Worm (Caenorhabditis elegans) whole organism, L1 larva: ENCODE results near the gene C01G10.6.

Experiments used
- C04F5.9 ChIP-seq: sonication (generic microtip); optimal IDR thresholded peaks from 2 replicates; lab custom pipeline; 2016; ENCODE audit warnings: missing genetic modification characterization, missing compliant biosample characterization
- C34B4.2 ChIP-seq: sonication (generic microtip); optimal IDR thresholded peaks from 2 replicates; lab custom pipeline; 2017; ENCODE audit warnings: mild to moderate bottlenecking, missing genetic modification characterization, missing compliant biosample characterization
- F16B12.6 ChIP-seq: fragments of 150-350 bp; optimal IDR thresholded peaks from 2 replicates; lab custom pipeline; 2014; ENCODE audit warnings: missing biosample characterization, missing genetic modification characterization
- Y116A8C.19 ChIP-seq: sonication (generic microtip); optimal IDR thresholded peaks from 2 replicates; lab custom pipeline; 2016; ENCODE audit warnings: missing compliant biosample characterization, missing genetic modification characterization, borderline replicate concordance
- aly-2 ChIP-seq: fragments of 150-350 bp; optimal IDR thresholded peaks from 2 replicates; lab custom pipeline; 2014; ENCODE audit warnings: missing biosample characterization, missing genetic modification characterization
- ama-1 ChIP-seq: fragments of 150-350 bp; optimal IDR thresholded peaks from 2 replicates; lab custom pipeline; 2014
- dpl-1 ChIP-seq, 3 experiments: fragments of 150-350 bp in 2 of 3; sonication (generic microtip) in 1 of 3; optimal IDR thresholded peaks; 2 replicates each; lab custom pipeline; 2014 to 2017; ENCODE audit warnings: missing biosample characterization in 3 of 3, missing genetic modification characterization in 3 of 3, missing genetic modification reagents in 3 of 3
- dsc-1 ChIP-seq: sonication (generic microtip); optimal IDR thresholded peaks from 2 replicates; lab custom pipeline; 2016; ENCODE audit warnings: mild to moderate bottlenecking, missing genetic modification characterization, missing compliant biosample characterization
- efl-1 ChIP-seq, 4 experiments: fragments of 150-350 bp; optimal IDR thresholded peaks in 3 of 4; peaks in 1 of 4; 1 replicate in 1 of 4; 2 replicates in 3 of 4; lab custom pipeline; 2014; ENCODE audit warnings: missing biosample characterization in 2 of 4, missing genetic modification characterization in 2 of 4, missing genetic modification reagents in 2 of 4
- egl-13 ChIP-seq: sonication (generic microtip); optimal IDR thresholded peaks from 2 replicates; lab custom pipeline; 2016; ENCODE audit warnings: missing genotype, missing genetic modification reagents, missing genetic modification characterization, missing compliant biosample characterization
- elt-3 ChIP-seq, 6 experiments: fragments of 150-350 bp in 1 of 6; sonication (generic microtip); optimal IDR thresholded peaks; 2 replicates each; lab custom pipeline; 2017 to 2018; ENCODE audit warnings: missing biosample characterization in 6 of 6, missing genetic modification characterization in 6 of 6, inconsistent platforms in 1 of 6
- fkh-10 ChIP-seq: sonication (generic microtip); optimal IDR thresholded peaks from 2 replicates; lab custom pipeline; 2017; ENCODE audit warnings: missing biosample characterization, missing genetic modification reagents, missing genetic modification characterization
- fkh-8 ChIP-seq: sonication (generic microtip); optimal IDR thresholded peaks from 2 replicates; lab custom pipeline; 2016; ENCODE audit warnings: mild to moderate bottlenecking, missing genetic modification characterization, missing compliant biosample characterization
- hpl-2 ChIP-seq: fragments of 150-350 bp; optimal IDR thresholded peaks from 2 replicates; lab custom pipeline; 2014; ENCODE audit warnings: missing biosample characterization, missing genetic modification reagents, missing genetic modification characterization
- isw-1 ChIP-seq: fragments of 200-800 bp; sonication (Bioruptor generic); IDR thresholded peaks from 2 replicates; pipeline ENCODE4 v1.3.6; 2022; ENCODE audit warnings: missing genetic modification characterization, missing compliant biosample characterization
- jun-1 ChIP-seq: fragments of 150-350 bp; optimal IDR thresholded peaks from 2 replicates; lab custom pipeline; 2014; ENCODE audit warnings: missing biosample characterization, missing genetic modification reagents, missing genetic modification characterization
- lin-13 ChIP-seq: fragments of 150-350 bp; optimal IDR thresholded peaks from 2 replicates; lab custom pipeline; 2014; ENCODE audit warnings: missing biosample characterization, missing genetic modification reagents, missing genetic modification characterization
- lin-14 ChIP-seq: fragments of 200-800 bp; sonication (Bioruptor generic); optimal IDR thresholded peaks from 2 replicates; lab custom pipeline; 2018; ENCODE audit warnings: mild to moderate bottlenecking, missing genetic modification characterization, moderate library complexity, missing compliant biosample characterization
- mab-9 ChIP-seq: fragments of 200-800 bp; sonication (Bioruptor generic); IDR thresholded peaks from 2 replicates; pipeline ENCODE4 v1.3.6; 2022; ENCODE audit warnings: missing genetic modification reagents, missing genetic modification characterization, missing compliant biosample characterization
- mdl-1 ChIP-seq, 2 experiments: fragments of 150-350 bp; optimal IDR thresholded peaks; 2 replicates each; lab custom pipeline; 2014 to 2017; ENCODE audit warnings: missing biosample characterization in 2 of 2, missing genetic modification characterization in 2 of 2, inconsistent platforms in 1 of 2
- mep-1 ChIP-seq: fragments of 150-350 bp; optimal IDR thresholded peaks from 2 replicates; lab custom pipeline; 2014; ENCODE audit warnings: missing biosample characterization, missing genetic modification characterization
- nhr-19 ChIP-seq: fragments of 200-800 bp; sonication (Bioruptor generic); conservative IDR thresholded peaks from 2 replicates; pipeline ENCODE4 v1.3.6; 2022; ENCODE audit warnings: missing genetic modification characterization, missing compliant biosample characterization
- nhr-20 ChIP-seq: sonication (generic microtip); optimal IDR thresholded peaks from 2 replicates; lab custom pipeline; 2016; ENCODE audit warnings: mild to moderate bottlenecking, missing genetic modification characterization, missing compliant biosample characterization
- nhr-76 ChIP-seq: sonication (generic microtip); optimal IDR thresholded peaks from 2 replicates; lab custom pipeline; 2017; ENCODE audit warnings: missing biosample characterization, missing genetic modification characterization
- nhr-77 ChIP-seq: fragments of 150-350 bp; optimal IDR thresholded peaks from 2 replicates; lab custom pipeline; 2014; ENCODE audit warnings: missing biosample characterization, missing genetic modification characterization
- nhr-85 ChIP-seq: sonication (generic microtip); peaks from one replicate; lab custom pipeline; 2016; ENCODE audit warnings: missing genetic modification characterization, inconsistent platforms, missing compliant biosample characterization
- pax-3 ChIP-seq: fragments of 200-800 bp; sonication (Bioruptor generic); optimal IDR thresholded peaks from 2 replicates; lab custom pipeline; 2018; ENCODE audit warnings: mild to moderate bottlenecking, missing genetic modification characterization, moderate library complexity, missing compliant biosample characterization
- snu-23 ChIP-seq: sonication (generic microtip); optimal IDR thresholded peaks from 2 replicates; lab custom pipeline; 2016; ENCODE audit warnings: missing genetic modification characterization, missing compliant biosample characterization
- sptf-1 ChIP-seq: fragments of 150-350 bp; optimal IDR thresholded peaks from 2 replicates; lab custom pipeline; 2014; ENCODE audit warnings: missing biosample characterization, missing genetic modification characterization
- tbx-2 ChIP-seq: sonication (generic microtip); optimal IDR thresholded peaks from 2 replicates; lab custom pipeline; 2016; ENCODE audit warnings: missing genetic modification characterization, missing compliant biosample characterization
- tlp-1 ChIP-seq: fragments of 150-350 bp; optimal IDR thresholded peaks from 2 replicates; lab custom pipeline; 2014; ENCODE audit warnings: missing biosample characterization, missing genetic modification characterization
- unc-130 ChIP-seq: fragments of 150-350 bp; optimal IDR thresholded peaks from 2 replicates; lab custom pipeline; 2017; ENCODE audit warnings: missing biosample characterization, missing genetic modification characterization, inconsistent platforms
- unc-98 ChIP-seq: fragments of 200-800 bp; sonication (Bioruptor generic); IDR thresholded peaks from 2 replicates; pipeline ENCODE4 v1.3.6; 2022; ENCODE audit warnings: missing genetic modification characterization, missing compliant biosample characterization
- zip-4 ChIP-seq: fragments of 200-800 bp; sonication (Bioruptor generic); optimal IDR thresholded peaks from 2 replicates; lab custom pipeline; 2018; ENCODE audit warnings: mild to moderate bottlenecking, missing genetic modification characterization, moderate library complexity, missing compliant biosample characterization
- ztf-4 ChIP-seq: fragments of 150-350 bp; optimal IDR thresholded peaks from 2 replicates; lab custom pipeline; 2014; ENCODE audit warnings: missing biosample characterization, missing genetic modification characterization

C01G10.6 gene

DNA sequence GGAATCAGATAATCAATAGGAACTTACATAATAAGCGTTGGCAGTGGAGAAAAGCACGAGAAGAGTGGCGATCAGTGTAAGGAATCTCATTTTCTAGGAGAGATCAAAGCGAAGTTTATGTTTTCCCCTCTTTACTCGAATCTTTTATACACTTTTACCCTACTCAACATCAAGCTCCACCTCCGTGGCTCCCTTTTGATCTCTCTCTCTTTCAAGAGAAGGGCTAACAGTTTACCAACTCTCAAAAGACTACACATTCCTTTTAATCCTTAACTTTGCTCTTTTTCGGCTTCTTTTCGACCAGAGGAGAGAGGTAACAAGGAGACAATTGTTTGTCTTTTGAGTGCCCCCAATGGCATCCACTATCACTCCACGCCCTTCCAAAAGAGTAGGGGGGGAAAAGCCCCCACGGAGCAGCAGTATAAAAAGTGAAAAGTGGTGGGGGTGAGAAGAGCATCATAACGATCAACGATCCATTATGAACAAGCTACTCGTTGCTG lies at the start of gene C01G10.6, which contains the start of gene C01G10.15:
TSS of gene C01G10.6 (plus strand) at position 450 of the 500 bp plus-strand sequence.
TSS of gene C01G10.15 (minus strand) at position 101 of the 500 bp plus-strand sequence.
- TF ChIP-seq tbx-2 (peak; percentile 29), lin-14 (GFP tag; lab: Kevin White, UChicago) (peak; percentile 39), pax-3 (tag; lab: Kevin White, UChicago) (no peak), nhr-77 (tag; lab: Kevin White, UChicago) (peak; percentile 52)
- TF ChIP-seq, all 84 proteins: peak for 3

DNA sequence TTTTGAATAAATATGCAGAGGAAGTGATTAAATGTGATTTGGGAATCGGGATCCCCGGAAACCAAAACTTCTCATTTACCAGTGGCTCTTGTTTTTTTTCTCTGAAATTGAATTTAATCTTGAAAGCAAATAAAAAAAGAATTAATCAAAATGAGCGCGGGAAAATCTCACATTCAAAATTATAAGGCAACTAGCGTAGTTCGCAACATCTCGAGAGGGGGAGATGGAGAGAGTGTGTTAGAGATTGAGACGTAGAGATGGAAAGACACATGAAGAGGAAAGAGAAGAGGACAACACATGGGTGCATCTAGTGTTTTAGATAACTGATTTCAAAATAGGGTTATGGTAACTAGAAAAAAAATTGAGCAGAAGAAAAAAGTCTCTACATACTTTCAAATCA lies 39.3 kb upstream of the C01G10.6 start, which contains the start of gene sdc-3:
TSS of gene sdc-3 (minus strand) at position 101 of the 400 bp plus-strand sequence.
- TF ChIP-seq nhr-85 (tag; lab: Kevin White, UChicago) (peak; percentile 47), efl-1 (optimal IDR thresholded peaks at IDR 0.05; lab: Kevin White, UChicago) (peak; percentile 1 to 39), efl-1 (GFP tag; optimal IDR thresholded peaks at IDR 0.05 in 1 of 2; lab: Kevin White, UChicago) (peak in 1 of 2 experiments; percentile 29), nhr-19 (GFP tag; lab: Robert Waterston, UW) (no peak), nhr-76 (tag; lab: Kevin White, UChicago) (no peak), mdl-1 (tag; optimal IDR thresholded peaks at IDR 0.05; lab: Kevin White, UChicago) (no peak), dpl-1 (GFP tag; optimal IDR thresholded peaks at IDR 0.05; lab: Kevin White, UChicago) (peak in 2 of 3 experiments; percentile 14 to 46), isw-1 (no peak), unc-130 (tag; lab: Kevin White, UChicago) (no peak), mab-9 (no peak), ztf-4 (tag; lab: Kevin White, UChicago) (no peak), ama-1 (no peak), tlp-1 (tag; lab: Kevin White, UChicago) (no peak), sptf-1 (tag; lab: Kevin White, UChicago) (no peak), Y116A8C.19 (tag; lab: Kevin White, UChicago) (no peak), hpl-2 (GFP tag; lab: Kevin White, UChicago) (no peak)
- TF ChIP-seq, all 84 proteins: peak for 3

DNA sequence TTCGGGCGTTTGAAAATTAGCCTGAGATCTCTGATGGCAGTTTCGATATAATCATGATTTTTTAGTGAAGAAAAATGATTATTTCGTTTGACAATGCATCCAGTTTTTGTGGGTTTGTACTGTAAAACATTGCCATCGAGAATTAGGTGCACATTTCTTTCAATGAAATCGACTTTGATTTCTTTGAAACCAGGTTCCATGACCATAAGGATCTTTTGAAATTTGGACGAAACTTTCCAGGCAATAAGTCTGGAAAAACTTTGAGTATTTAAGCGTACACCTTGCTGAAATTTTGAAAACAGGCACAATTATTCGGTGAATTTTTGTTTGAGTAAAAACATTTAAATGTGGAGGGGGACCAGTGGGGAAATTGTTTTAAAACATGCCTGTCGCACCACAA lies 35.7 kb upstream of the C01G10.6 start:
- no peak for TF ChIP-seq nhr-76 (tag; lab: Kevin White, UChicago)
- TF ChIP-seq fkh-8 (tag; lab: Kevin White, UChicago) = no peak
- no peak for TF ChIP-seq tbx-2
- TF ChIP-seq elt-3 (tag; optimal IDR thresholded peaks at IDR 0.05; lab: Kevin White, UChicago) = no peak
- TF ChIP-seq mep-1 = no peak
- TF ChIP-seq C34B4.2 (tag; lab: Kevin White, UChicago) = no peak
- no peak for TF ChIP-seq fkh-10 (GFP tag; lab: Kevin White, UChicago)
- TF ChIP-seq F16B12.6 (tag; lab: Kevin White, UChicago) = no peak
- TF ChIP-seq, all 84 proteins: peak for 0

DNA sequence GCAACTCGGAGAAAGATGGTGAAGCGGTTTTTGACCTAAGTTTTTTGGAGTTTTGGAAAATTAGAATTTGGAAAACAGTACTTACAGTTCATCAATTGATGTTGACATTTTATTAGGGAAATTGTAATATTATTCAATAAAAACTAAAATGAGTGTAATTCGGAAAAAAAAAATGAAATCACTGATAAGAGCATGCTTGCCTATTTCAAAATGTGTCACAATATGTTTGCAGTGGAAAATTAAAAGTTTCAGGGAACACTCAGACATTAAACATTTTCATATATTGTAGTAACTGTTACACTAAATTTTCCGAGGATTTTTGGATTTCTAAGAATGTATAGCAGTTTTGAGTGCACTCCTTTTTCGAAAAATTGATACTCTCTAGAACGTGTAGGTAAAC lies 35.1 kb upstream of the C01G10.6 start, which contains the start of the genes fbxa-82 and C25D7.5:
TSS of gene fbxa-82 (minus strand) at position 163 of the 400 bp plus-strand sequence.
TSS of gene C25D7.5 (plus strand) at position 283 of the 400 bp plus-strand sequence.
- TF ChIP-seq zip-4 (GFP tag; lab: Kevin White, UChicago) = no peak
- TF ChIP-seq unc-98 (GFP tag; lab: Robert Waterston, UW) = no peak
- TF ChIP-seq dsc-1 = no peak
- no peak for TF ChIP-seq aly-2 (tag; lab: Kevin White, UChicago)
- no peak for TF ChIP-seq lin-13
- no peak for TF ChIP-seq egl-13 (tag; lab: Kevin White, UChicago)
- no peak for TF ChIP-seq jun-1 (tag; lab: Kevin White, UChicago)
- TF ChIP-seq nhr-20 (tag; lab: Kevin White, UChicago) = no peak
- TF ChIP-seq snu-23 (GFP tag; lab: Kevin White, UChicago) = no peak
- TF ChIP-seq C04F5.9 = no peak
- TF ChIP-seq elt-3 (tag; optimal IDR thresholded peaks at IDR 0.05; lab: Kevin White, UChicago) = no peak
- TF ChIP-seq, all 84 proteins: peak for 0
